Fruit fly (Drosophila melanogaster) whole organism, embryonic: ENCODE results near the gene MtnC.
A peak's percentile ranks its signal among the peaks of the same experiment; 100 is the strongest.

ENCODE experiments used
- Antp ChIP-seq: fragments of 200-800 bp; sonication (Bioruptor generic); optimal IDR thresholded peaks from 3 replicates; lab custom pipeline; 2016; ENCODE audit warnings: missing biosample characterization, missing genetic modification characterization
- B-H1 ChIP-seq: fragments of 200-800 bp; sonication (Bioruptor generic); IDR thresholded peaks from 3 replicates; pipeline ENCODE4 v1.3.6; 2022; ENCODE audit warnings: missing biosample characterization, missing genetic modification characterization
- BEAF-32 ChIP-seq: fragments of 200-800 bp; sonication (Bioruptor generic); optimal IDR thresholded peaks from 3 replicates; lab custom pipeline; 2017; ENCODE audit warnings: missing biosample characterization, missing genetic modification characterization, mild to moderate bottlenecking, moderate library complexity, missing genetic modification reagents
- BtbVII ChIP-seq: fragments of 200-800 bp; sonication (Bioruptor generic); optimal IDR thresholded peaks from 3 replicates; lab custom pipeline; 2017; ENCODE audit warnings: missing biosample characterization, mild to moderate bottlenecking, missing genetic modification characterization
- Bteb2 ChIP-seq: fragments of 200-800 bp; sonication (Bioruptor generic); optimal IDR thresholded peaks from 2 replicates; lab custom pipeline; 2016; ENCODE audit warnings: missing biosample characterization, missing genetic modification characterization
- CG11456 ChIP-seq: fragments of 200-800 bp; sonication (Bioruptor generic); IDR thresholded peaks from 3 replicates; pipeline ENCODE4 v1.3.6; 2022; ENCODE audit warnings: missing biosample characterization, missing genetic modification characterization
- CG14860 ChIP-seq: fragments of 200-800 bp; sonication (Bioruptor generic); IDR thresholded peaks from 3 replicates; pipeline ENCODE4 v1.3.6; 2022; ENCODE audit warnings: missing biosample characterization, missing genetic modification characterization; ENCODE audit not compliant: partially characterized antibody
- CG15073 ChIP-seq: fragments of 200-800 bp; sonication (Bioruptor generic); optimal IDR thresholded peaks from 2 replicates; lab custom pipeline; 2016; ENCODE audit warnings: missing biosample characterization, missing genetic modification characterization
- CG16779 ChIP-seq: fragments of 200-800 bp; sonication (Bioruptor generic); IDR thresholded peaks from 2 replicates; pipeline ENCODE4 v1.3.6; 2022; ENCODE audit warnings: missing biosample characterization, missing genetic modification characterization
- CG17186 ChIP-seq: fragments of 200-800 bp; sonication (Bioruptor generic); optimal IDR thresholded peaks from 3 replicates; lab custom pipeline; 2017; ENCODE audit warnings: missing biosample characterization, missing genetic modification reagents, missing genetic modification characterization
- CG17361 ChIP-seq: fragments of 200-800 bp; sonication (Bioruptor generic); IDR thresholded peaks from 3 replicates; pipeline ENCODE4 v1.3.6; 2022; ENCODE audit warnings: missing biosample characterization, missing genetic modification characterization
- CG18011 ChIP-seq: fragments of 200-800 bp; sonication (Bioruptor generic); optimal IDR thresholded peaks from 2 replicates; lab custom pipeline; 2017; ENCODE audit warnings: missing biosample characterization, missing genetic modification characterization, mild to moderate bottlenecking, moderate library complexity, missing genotype
- CG31224 ChIP-seq: fragments of 200-800 bp; sonication (Bioruptor generic); IDR thresholded peaks from 2 replicates; pipeline ENCODE4 v1.3.6; 2022; ENCODE audit warnings: missing biosample characterization, missing genetic modification characterization
- CG33557 ChIP-seq: fragments of 200-800 bp; sonication (Bioruptor generic); optimal IDR thresholded peaks from 2 replicates; lab custom pipeline; 2019; ENCODE audit warnings: missing biosample characterization, mild to moderate bottlenecking, missing genetic modification characterization, moderate library complexity
- CG4282 ChIP-seq: fragments of 200-800 bp; sonication (Bioruptor generic); optimal IDR thresholded peaks from 2 replicates; lab custom pipeline; 2016; ENCODE audit warnings: missing biosample characterization, missing genetic modification characterization
- CG4424 ChIP-seq: fragments of 200-800 bp; sonication (Bioruptor generic); optimal IDR thresholded peaks from 3 replicates; lab custom pipeline; 2016; ENCODE audit warnings: missing biosample characterization, missing genetic modification characterization
- CG6654 ChIP-seq: fragments of 200-800 bp; sonication (Bioruptor generic); optimal IDR thresholded peaks from 2 replicates; lab custom pipeline; 2017; ENCODE audit warnings: missing biosample characterization, mild to moderate bottlenecking, missing genetic modification characterization
- CG7357 ChIP-seq: fragments of 200-800 bp; sonication (Bioruptor generic); IDR thresholded peaks from 3 replicates; pipeline ENCODE4 v1.3.6; 2022; ENCODE audit warnings: missing biosample characterization, missing genetic modification characterization
- CG7745 ChIP-seq: fragments of 200-800 bp; sonication (Bioruptor generic); optimal IDR thresholded peaks from 2 replicates; lab custom pipeline; 2018; ENCODE audit warnings: missing biosample characterization, mild to moderate bottlenecking, missing genetic modification characterization, moderate library complexity
- CG7963 ChIP-seq: fragments of 200-800 bp; sonication (Bioruptor generic); IDR thresholded peaks from 3 replicates; pipeline ENCODE4 v1.3.6; 2022; ENCODE audit warnings: missing biosample characterization, missing genetic modification characterization; ENCODE audit not compliant: partially characterized antibody
- CG8290 ChIP-seq, 3 experiments: fragments of 200-800 bp; sonication (Bioruptor generic); optimal IDR thresholded peaks; 2 replicates each; lab custom pipeline; 2016 to 2019; ENCODE audit warnings: missing biosample characterization in 3 of 3, missing genetic modification characterization in 3 of 3, mild to moderate bottlenecking in 2 of 3, moderate library complexity in 1 of 3
- Chrac-16 ChIP-seq: fragments of 200-800 bp; sonication (Bioruptor generic); optimal IDR thresholded peaks from 3 replicates; lab custom pipeline; 2016; ENCODE audit warnings: missing biosample characterization, missing genetic modification characterization
- D ChIP-seq, 2 experiments: fragments of 200-800 bp in 1 of 2; fragments of >200 bp in 1 of 2; sonication (Bioruptor generic) in 1 of 2; optimal IDR thresholded peaks; 2 replicates in 1 of 2; 3 replicates in 1 of 2; lab custom pipeline; 2017; ENCODE audit warnings: mild to moderate bottlenecking in 1 of 2, missing biosample characterization in 1 of 2, missing genetic modification characterization in 1 of 2, missing genetic modification reagents in 1 of 2
- D19B ChIP-seq: fragments of 200-800 bp; sonication (Bioruptor generic); optimal IDR thresholded peaks from 2 replicates; lab custom pipeline; 2017; ENCODE audit warnings: missing biosample characterization, mild to moderate bottlenecking, missing genetic modification characterization
- Dek ChIP-seq: fragments of 200-800 bp; sonication (Bioruptor generic); optimal IDR thresholded peaks from 3 replicates; lab custom pipeline; 2019; ENCODE audit warnings: missing biosample characterization, mild to moderate bottlenecking, missing genetic modification characterization, moderate library complexity
- Dip3 ChIP-seq: fragments of 200-800 bp; sonication (Bioruptor generic); optimal IDR thresholded peaks from 3 replicates; lab custom pipeline; 2016; ENCODE audit warnings: missing biosample characterization, missing genetic modification characterization
- H2.0 ChIP-seq: fragments of 200-800 bp; sonication (Bioruptor generic); IDR thresholded peaks from 2 replicates; pipeline ENCODE4 v1.3.6; 2022; ENCODE audit warnings: missing biosample characterization, missing genetic modification characterization
- HHEX ChIP-seq: fragments of 200-800 bp; sonication (Bioruptor generic); optimal IDR thresholded peaks from 3 replicates; lab custom pipeline; 2017; ENCODE audit warnings: missing biosample characterization, mild to moderate bottlenecking, missing genetic modification characterization, missing genetic modification reagents
- Hr51 ChIP-seq, 2 experiments: fragments of 200-800 bp; sonication (Bioruptor generic); optimal IDR thresholded peaks; 2 replicates in 1 of 2; 3 replicates in 1 of 2; lab custom pipeline; 2016 to 2018; ENCODE audit warnings: missing biosample characterization in 2 of 2, missing genetic modification characterization in 2 of 2, mild to moderate bottlenecking in 1 of 2, moderate library complexity in 1 of 2
- MBD-R2 ChIP-seq: fragments of 200-800 bp; sonication (Bioruptor generic); IDR thresholded peaks from 2 replicates; pipeline ENCODE4 v1.3.6; 2022; ENCODE audit warnings: missing biosample characterization, missing genetic modification characterization
- Med ChIP-seq: fragments of 200-800 bp; sonication (Bioruptor generic); peaks from one replicate; lab custom pipeline; 2016; ENCODE audit warnings: missing biosample characterization, missing genetic modification characterization, mild to moderate bottlenecking, inconsistent platforms, moderate library complexity
- Oli ChIP-seq: fragments of 200-800 bp; sonication (Bioruptor generic); optimal IDR thresholded peaks from 2 replicates; lab custom pipeline; 2018; ENCODE audit warnings: missing biosample characterization, mild to moderate bottlenecking, missing genetic modification characterization, moderate library complexity
- Stat92E ChIP-seq, 3 experiments: fragments of >200 bp in 2 of 3; fragments of 200-800 bp in 1 of 3; sonication (Bioruptor generic) in 1 of 3; optimal IDR thresholded peaks; 2 replicates each; lab custom pipeline; 2017 to 2019; ENCODE audit warnings: missing biosample characterization in 3 of 3, missing genetic modification characterization in 3 of 3, mild to moderate bottlenecking in 1 of 3, moderate library complexity in 1 of 3
- ase ChIP-seq: fragments of 200-800 bp; sonication (Bioruptor generic); IDR thresholded peaks from 3 replicates; pipeline ENCODE4 v1.3.6; 2022; ENCODE audit warnings: missing biosample characterization, missing genetic modification characterization
- chm ChIP-seq: fragments of 200-800 bp; sonication (Bioruptor generic); IDR thresholded peaks from 2 replicates; pipeline ENCODE4 v1.3.6; 2022; ENCODE audit warnings: missing biosample characterization, missing genetic modification characterization
- fd102C ChIP-seq: fragments of 200-800 bp; sonication (Bioruptor generic); optimal IDR thresholded peaks from 2 replicates; lab custom pipeline; 2018; ENCODE audit warnings: missing biosample characterization, mild to moderate bottlenecking, missing genetic modification characterization, moderate library complexity
- klu ChIP-seq: fragments of 200-800 bp; sonication (Bioruptor generic); IDR thresholded peaks from 2 replicates; pipeline ENCODE4 v1.3.6; 2022; ENCODE audit warnings: missing biosample characterization, missing genetic modification characterization
- lola ChIP-seq, 3 experiments: fragments of >200 bp in 2 of 3; fragments of 200-800 bp in 1 of 3; sonication (Bioruptor generic) in 1 of 3; optimal IDR thresholded peaks; 2 replicates each; lab custom pipeline; 2017 to 2019; ENCODE audit warnings: missing biosample characterization in 3 of 3, missing genetic modification characterization in 3 of 3, mild to moderate bottlenecking in 1 of 3, moderate library complexity in 1 of 3
- pho ChIP-seq: fragments of 200-800 bp; sonication (Bioruptor generic); optimal IDR thresholded peaks from 2 replicates; lab custom pipeline; 2016; ENCODE audit warnings: missing biosample characterization, missing genetic modification characterization
- pita ChIP-seq: fragments of 200-800 bp; sonication (Bioruptor generic); optimal IDR thresholded peaks from 2 replicates; lab custom pipeline; 2017; ENCODE audit warnings: missing biosample characterization, mild to moderate bottlenecking, missing genetic modification characterization
- row ChIP-seq: fragments of 200-800 bp; sonication (Bioruptor generic); IDR thresholded peaks from 3 replicates; pipeline ENCODE4 v1.3.6; 2022; ENCODE audit warnings: missing biosample characterization, missing genetic modification characterization
- sim ChIP-seq: fragments of 200-800 bp; sonication (Bioruptor generic); IDR thresholded peaks from 2 replicates; pipeline ENCODE4 v1.3.6; 2022; ENCODE audit warnings: missing biosample characterization, missing genetic modification characterization
- slou ChIP-seq: fragments of 200-800 bp; sonication (Bioruptor generic); optimal IDR thresholded peaks from 3 replicates; lab custom pipeline; 2016; ENCODE audit warnings: missing biosample characterization, missing genetic modification characterization
- tll ChIP-seq, 2 experiments: fragments of 200-800 bp in 1 of 2; fragments of >200 bp in 1 of 2; sonication (Bioruptor generic) in 1 of 2; optimal IDR thresholded peaks; 2 replicates each; lab custom pipeline; 2017 to 2019; ENCODE audit warnings: missing biosample characterization in 2 of 2, missing genetic modification characterization in 2 of 2, mild to moderate bottlenecking in 1 of 2, moderate library complexity in 1 of 2
- tx ChIP-seq: fragments of 200-800 bp; sonication (Bioruptor generic); optimal IDR thresholded peaks from 2 replicates; lab custom pipeline; 2016; ENCODE audit warnings: missing biosample characterization, missing genetic modification characterization
- zfh1 ChIP-seq: fragments of 200-800 bp; sonication (Bioruptor generic); IDR thresholded peaks from 3 replicates; pipeline ENCODE4 v1.3.6; 2022; ENCODE audit warnings: missing biosample characterization, missing genetic modification characterization

MtnC gene

dm6 chr3R:20327572-20328483 is 32.3 kb upstream of the MtnC start, which contains the start of the genes CG4360 and Sirt2 (continued):
- TF ChIP-seq ase (GFP tag; lab: Robert Waterston, UW) (0 out of 3 replicates have a peak, but pooled peaks have one; percentile 21), CG4282 (GFP tag; lab: Kevin White, UChicago) (no peak), CG11456 (GFP tag; lab: Robert Waterston, UW) (peak; percentile 78; the same call in 2 of the 3 replicates), HHEX (GFP tag; lab: Kevin White, UChicago) (no peak), Bteb2 (GFP tag; lab: Kevin White, UChicago) (no peak), Stat92E (GFP tag; optimal IDR thresholded peaks at IDR 0.05; lab: Kevin White, UChicago) (no peak), tx (GFP tag; lab: Kevin White, UChicago) (peak; percentile 24), Antp (GFP tag; lab: Kevin White, UChicago) (peak; percentile 49), CG4424 (GFP tag; lab: Kevin White, UChicago) (peak; percentile 36), CG16779 (GFP tag; lab: Robert Waterston, UW) (0 out of 2 replicates have a peak, but pooled peaks have one; percentile 50), Dek (tag; lab: Kevin White, UChicago) (no peak), Oli (tag; lab: Kevin White, UChicago) (no peak), Dip3 (GFP tag; lab: Kevin White, UChicago) (peak; percentile 27), klu (GFP tag; lab: Robert Waterston, UW) (peak; percentile 28), zfh1 (GFP tag; lab: Robert Waterston, UW) (no peak), MBD-R2 (peak; percentile 77), D (optimal IDR thresholded peaks at IDR 0.05; lab: Kevin White, UChicago) (no peak), D (GFP tag; optimal IDR thresholded peaks at IDR 0.05; lab: Kevin White, UChicago) (no peak), D19B (GFP tag; lab: Kevin White, UChicago) (no peak), Hr51 (GFP tag; optimal IDR thresholded peaks at IDR 0.05; lab: Kevin White, UChicago) (peak in 1 of 2 experiments; percentile 4), CG33557 (GFP tag; lab: Kevin White, UChicago) (no peak), CG17361 (GFP tag; lab: Robert Waterston, UW) (no peak; the same call in 1 of the 3 replicates), CG14860 (GFP tag; lab: Robert Waterston, UW) (peak; percentile 85), BtbVII (no peak), tll (GFP tag; optimal IDR thresholded peaks at IDR 0.05; lab: Kevin White, UChicago) (peak in 1 of 2 experiments; percentile 12), CG31224 (0 out of 2 replicates have a peak, but pooled peaks have one; percentile 13), CG15073 (GFP tag; lab: Kevin White, UChicago) (no peak), row (peak; percentile 86), Chrac-16 (GFP tag; lab: Kevin White, UChicago) (peak; percentile 21), lola (GFP tag; optimal IDR thresholded peaks at IDR 0.05; lab: Kevin White, UChicago) (peak in 1 of 3 experiments; percentile 29), pita (GFP tag; lab: Kevin White, UChicago) (no peak), slou (GFP tag; lab: Kevin White, UChicago) (no peak), CG8290 (GFP tag; optimal IDR thresholded peaks at IDR 0.05; lab: Kevin White, UChicago) (no peak), CG8290 (tag; optimal IDR thresholded peaks at IDR 0.05; lab: Kevin White, UChicago) (no peak), sim (GFP tag; lab: Robert Waterston, UW) (no peak), chm (peak; percentile 57; the same call in 1 of the 2 replicates), pho (peak; percentile 57), CG7745 (no peak), BEAF-32 (GFP tag; lab: Kevin White, UChicago) (peak; percentile 88), CG7963 (peak; percentile 92), CG7357 (GFP tag; lab: Robert Waterston, UW) (no peak), CG18011 (GFP tag; lab: Kevin White, UChicago) (no peak), fd102C (GFP tag; lab: Kevin White, UChicago) (no peak), CG17186 (GFP tag; lab: Kevin White, UChicago) (peak; percentile 16), CG6654 (GFP tag; lab: Kevin White, UChicago) (no peak), Med (GFP tag; lab: Kevin White, UChicago) (peak; percentile 95), H2.0 (GFP tag; lab: Robert Waterston, UW) (peak; percentile 22; the same call in 1 of the 2 replicates), B-H1 (no peak)
